Fruit fly (Drosophila melanogaster) whole organism, embryonic: ENCODE measurements around the gene cav.

ENCODE experiments used
- Awh ChIP-seq: fragments of 200-800 bp; sonication (Bioruptor generic); IDR thresholded peaks from 2 replicates; pipeline ENCODE4, ENCODE4 v1.3.6; 2022; ENCODE audit warnings: missing biosample characterization, missing genetic modification characterization
- BtbVII ChIP-seq: fragments of 200-800 bp; sonication (Bioruptor generic); optimal IDR thresholded peaks from 3 replicates; lab custom pipeline; 2017; ENCODE audit warnings: missing biosample characterization, mild to moderate bottlenecking, missing genetic modification characterization
- CG10321 ChIP-seq: fragments of 200-800 bp; sonication (Bioruptor generic); IDR thresholded peaks from 2 replicates; pipeline ENCODE4 v1.3.6; 2022; ENCODE audit warnings: missing biosample characterization, missing genetic modification characterization
- CG11085 ChIP-seq: fragments of 200-800 bp; sonication (Bioruptor generic); IDR thresholded peaks from 2 replicates; pipeline ENCODE4 v1.3.6; 2022; ENCODE audit warnings: missing biosample characterization, missing genetic modification characterization
- CG11398 ChIP-seq: fragments of 200-800 bp; sonication (Bioruptor generic); optimal IDR thresholded peaks from 2 replicates; lab custom pipeline; 2016; ENCODE audit warnings: missing biosample characterization, missing genetic modification characterization
- CG13296 ChIP-seq: fragments of 200-800 bp; sonication (Bioruptor generic); optimal IDR thresholded peaks from 3 replicates; lab custom pipeline; 2018; ENCODE audit warnings: missing biosample characterization, mild to moderate bottlenecking, missing genetic modification characterization
- CG13894 ChIP-seq: fragments of 200-800 bp; sonication (Bioruptor generic); optimal IDR thresholded peaks from 3 replicates; lab custom pipeline; 2018; ENCODE audit warnings: missing biosample characterization, mild to moderate bottlenecking, missing genetic modification characterization, moderate library complexity
- CG14441 ChIP-seq: fragments of 200-800 bp; sonication (Bioruptor generic); IDR thresholded peaks from 2 replicates; pipeline ENCODE4 v1.3.6; 2022; ENCODE audit warnings: missing biosample characterization, missing genetic modification characterization
- CG15269 ChIP-seq: fragments of 200-800 bp; sonication (Bioruptor generic); optimal IDR thresholded peaks from 2 replicates; lab custom pipeline; 2018; ENCODE audit warnings: missing biosample characterization, mild to moderate bottlenecking, missing genetic modification characterization, moderate library complexity
- CG1647 ChIP-seq: fragments of 200-800 bp; sonication (Bioruptor generic); optimal IDR thresholded peaks from 3 replicates; lab custom pipeline; 2016; ENCODE audit warnings: missing biosample characterization, missing genetic modification characterization
- CG17612 ChIP-seq: fragments of 200-800 bp; sonication (Bioruptor generic); IDR thresholded peaks from 2 replicates; pipeline ENCODE4 v1.3.6; 2022; ENCODE audit warnings: missing biosample characterization, missing genetic modification characterization
- CG18011 ChIP-seq: fragments of 200-800 bp; sonication (Bioruptor generic); optimal IDR thresholded peaks from 2 replicates; lab custom pipeline; 2017; ENCODE audit warnings: missing biosample characterization, missing genetic modification characterization, mild to moderate bottlenecking, moderate library complexity, missing genotype
- CG18764 ChIP-seq: fragments of 200-800 bp; sonication (Bioruptor generic); optimal IDR thresholded peaks from 3 replicates; lab custom pipeline; 2016; ENCODE audit warnings: missing biosample characterization, missing genetic modification characterization
- CG30431 ChIP-seq: fragments of 200-800 bp; sonication (Bioruptor generic); optimal IDR thresholded peaks from 2 replicates; lab custom pipeline; 2017; ENCODE audit warnings: missing biosample characterization, missing genetic modification characterization
- CG31388 ChIP-seq: fragments of 200-800 bp; sonication (Bioruptor generic); optimal IDR thresholded peaks from 2 replicates; lab custom pipeline; 2016; ENCODE audit warnings: missing biosample characterization, missing genetic modification characterization
- CG3838 ChIP-seq: fragments of 200-800 bp; sonication (Bioruptor generic); optimal IDR thresholded peaks from 3 replicates; lab custom pipeline; 2016; ENCODE audit warnings: missing biosample characterization, missing genetic modification characterization
- CG3995 ChIP-seq: fragments of 200-800 bp; sonication (Bioruptor generic); optimal IDR thresholded peaks from 3 replicates; lab custom pipeline; 2016; ENCODE audit warnings: missing biosample characterization, missing genetic modification characterization
- CG4282 ChIP-seq: fragments of 200-800 bp; sonication (Bioruptor generic); optimal IDR thresholded peaks from 2 replicates; lab custom pipeline; 2016; ENCODE audit warnings: missing biosample characterization, missing genetic modification characterization
- CG4424 ChIP-seq: fragments of 200-800 bp; sonication (Bioruptor generic); optimal IDR thresholded peaks from 3 replicates; lab custom pipeline; 2016; ENCODE audit warnings: missing biosample characterization, missing genetic modification characterization
- CG5180 ChIP-seq: fragments of 200-800 bp; sonication (Bioruptor generic); optimal IDR thresholded peaks from 3 replicates; lab custom pipeline; 2017; ENCODE audit warnings: missing biosample characterization, missing genetic modification characterization, mild to moderate bottlenecking, moderate library complexity, missing genetic modification reagents
- CG6791 ChIP-seq: fragments of 200-800 bp; sonication (Bioruptor generic); IDR thresholded peaks from 3 replicates; pipeline ENCODE4 v1.3.6; 2022; ENCODE audit warnings: missing biosample characterization, missing genetic modification characterization; ENCODE audit not compliant: partially characterized antibody
- CG9876 ChIP-seq: fragments of 200-800 bp; sonication (Bioruptor generic); optimal IDR thresholded peaks from 2 replicates; lab custom pipeline; 2016; ENCODE audit warnings: missing biosample characterization, missing genetic modification characterization
- Dfd ChIP-seq, 2 experiments: fragments of >200 bp; optimal IDR thresholded peaks; 2 replicates each; lab custom pipeline; 2017; ENCODE audit warnings: missing biosample characterization in 2 of 2, missing genetic modification characterization in 2 of 2
- Dip2 ChIP-seq: fragments of 200-800 bp; sonication (Bioruptor generic); IDR thresholded peaks from 2 replicates; pipeline ENCODE4 v1.3.6; 2022; ENCODE audit warnings: missing biosample characterization, missing genetic modification characterization
- Dref ChIP-seq: fragments of 200-800 bp; sonication (Bioruptor generic); IDR thresholded peaks from 2 replicates; pipeline ENCODE4 v1.3.6; 2022; ENCODE audit warnings: missing biosample characterization, missing genetic modification characterization
- Gsc ChIP-seq: fragments of 200-800 bp; sonication (Bioruptor generic); IDR thresholded peaks from 2 replicates; pipeline ENCODE4 v1.3.6; 2022; ENCODE audit warnings: missing biosample characterization, missing genetic modification characterization
- Gug ChIP-seq: fragments of 200-800 bp; sonication (Bioruptor generic); IDR thresholded peaks from 4 replicates; pipeline ENCODE4 v1.3.6; 2022; ENCODE audit warnings: missing biosample characterization, missing genetic modification characterization
- H2.0 ChIP-seq: fragments of 200-800 bp; sonication (Bioruptor generic); IDR thresholded peaks from 2 replicates; pipeline ENCODE4 v1.3.6; 2022; ENCODE audit warnings: missing biosample characterization, missing genetic modification characterization
- HHEX ChIP-seq: fragments of 200-800 bp; sonication (Bioruptor generic); optimal IDR thresholded peaks from 3 replicates; lab custom pipeline; 2017; ENCODE audit warnings: missing biosample characterization, mild to moderate bottlenecking, missing genetic modification characterization, missing genetic modification reagents
- HLH54F ChIP-seq: fragments of 200-800 bp; sonication (Bioruptor generic); optimal IDR thresholded peaks from 3 replicates; lab custom pipeline; 2016; ENCODE audit warnings: missing biosample characterization, missing genetic modification characterization
- Hand ChIP-seq: fragments of 200-800 bp; sonication (Bioruptor generic); optimal IDR thresholded peaks from 2 replicates; lab custom pipeline; 2017; ENCODE audit warnings: mild to moderate bottlenecking, missing biosample characterization, missing genetic modification reagents, missing genetic modification characterization
- Meics ChIP-seq: fragments of 200-800 bp; sonication (Bioruptor generic); optimal IDR thresholded peaks from 2 replicates; lab custom pipeline; 2017; ENCODE audit warnings: missing biosample characterization, mild to moderate bottlenecking, missing genetic modification characterization
- Myb ChIP-seq: fragments of 200-800 bp; sonication (Bioruptor generic); optimal IDR thresholded peaks from 2 replicates; lab custom pipeline; 2016; ENCODE audit warnings: missing biosample characterization, missing genetic modification characterization
- NFAT ChIP-seq: fragments of 200-800 bp; sonication (Bioruptor generic); IDR thresholded peaks from 2 replicates; pipeline ENCODE4 v1.3.6; 2022; ENCODE audit warnings: missing biosample characterization, missing genetic modification characterization
- Scr ChIP-seq: fragments of 200-800 bp; sonication (Bioruptor generic); IDR thresholded peaks from 2 replicates; pipeline ENCODE4 v1.3.6; 2022; ENCODE audit warnings: missing biosample characterization, missing genetic modification characterization; ENCODE audit not compliant: partially characterized antibody
- Sox100B ChIP-seq: fragments of 200-800 bp; sonication (Bioruptor generic); optimal IDR thresholded peaks from 3 replicates; lab custom pipeline; 2018; ENCODE audit warnings: missing biosample characterization, mild to moderate bottlenecking, missing genetic modification characterization
- Trl ChIP-seq, 3 experiments: fragments of >200 bp in 2 of 3; fragments of 200-800 bp in 1 of 3; sonication (Bioruptor generic) in 1 of 3; optimal IDR thresholded peaks; 2 replicates in 1 of 3; 3 replicates in 2 of 3; lab custom pipeline; 2016 to 2017; ENCODE audit warnings: missing biosample characterization in 1 of 3, missing genetic modification characterization in 1 of 3
- ato ChIP-seq: fragments of 200-800 bp; sonication (Bioruptor generic); IDR thresholded peaks from 2 replicates; pipeline ENCODE4 v1.3.6; 2022; ENCODE audit warnings: missing biosample characterization, missing genetic modification characterization; ENCODE audit not compliant: partially characterized antibody
- bowl ChIP-seq: fragments of 200-800 bp; sonication (Bioruptor generic); IDR thresholded peaks from 2 replicates; pipeline ENCODE4 v1.3.6; 2022; ENCODE audit warnings: missing biosample characterization, missing genetic modification characterization
- cato ChIP-seq: fragments of 200-800 bp; sonication (Bioruptor generic); optimal IDR thresholded peaks from 2 replicates; lab custom pipeline; 2016; ENCODE audit warnings: missing biosample characterization, missing genetic modification characterization, borderline replicate concordance
- ci ChIP-seq: fragments of 200-800 bp; sonication (Bioruptor generic); IDR thresholded peaks from 3 replicates; pipeline ENCODE4 v1.3.6; 2022; ENCODE audit warnings: missing biosample characterization, missing genetic modification characterization
- da ChIP-seq: fragments of 200-800 bp; sonication (Bioruptor generic); optimal IDR thresholded peaks from 2 replicates; lab custom pipeline; 2016; ENCODE audit warnings: missing biosample characterization, missing genetic modification characterization
- en ChIP-seq: fragments of 200-800 bp; sonication (Bioruptor generic); optimal IDR thresholded peaks from 2 replicates; lab custom pipeline; 2016; ENCODE audit warnings: missing biosample characterization, missing genetic modification characterization
- ham ChIP-seq: fragments of 200-800 bp; sonication (Bioruptor generic); IDR thresholded peaks from 2 replicates; pipeline ENCODE4 v1.3.6; 2022; ENCODE audit warnings: missing biosample characterization, missing genetic modification characterization
- jigr1 ChIP-seq: fragments of 200-800 bp; sonication (Bioruptor generic); IDR thresholded peaks from 3 replicates; pipeline ENCODE4 v1.3.6; 2022; ENCODE audit warnings: missing biosample characterization, missing genetic modification characterization
- lmd ChIP-seq: fragments of 200-800 bp; sonication (Bioruptor generic); IDR thresholded peaks from 2 replicates; pipeline ENCODE4 v1.3.6; 2022; ENCODE audit warnings: missing biosample characterization, missing genetic modification characterization
- run ChIP-seq: fragments of 200-800 bp; sonication (Bioruptor generic); optimal IDR thresholded peaks from 3 replicates; lab custom pipeline; 2018; ENCODE audit warnings: missing biosample characterization, mild to moderate bottlenecking, missing genetic modification characterization
- salm ChIP-seq: fragments of 200-800 bp; sonication (Bioruptor generic); optimal IDR thresholded peaks from 2 replicates; lab custom pipeline; 2018; ENCODE audit warnings: missing biosample characterization, mild to moderate bottlenecking, missing genetic modification characterization
- ssp ChIP-seq: fragments of 200-800 bp; sonication (Bioruptor generic); IDR thresholded peaks from 2 replicates; pipeline ENCODE4 v1.3.6; 2022; ENCODE audit warnings: missing biosample characterization, missing genetic modification characterization

The cav gene

DNA sequence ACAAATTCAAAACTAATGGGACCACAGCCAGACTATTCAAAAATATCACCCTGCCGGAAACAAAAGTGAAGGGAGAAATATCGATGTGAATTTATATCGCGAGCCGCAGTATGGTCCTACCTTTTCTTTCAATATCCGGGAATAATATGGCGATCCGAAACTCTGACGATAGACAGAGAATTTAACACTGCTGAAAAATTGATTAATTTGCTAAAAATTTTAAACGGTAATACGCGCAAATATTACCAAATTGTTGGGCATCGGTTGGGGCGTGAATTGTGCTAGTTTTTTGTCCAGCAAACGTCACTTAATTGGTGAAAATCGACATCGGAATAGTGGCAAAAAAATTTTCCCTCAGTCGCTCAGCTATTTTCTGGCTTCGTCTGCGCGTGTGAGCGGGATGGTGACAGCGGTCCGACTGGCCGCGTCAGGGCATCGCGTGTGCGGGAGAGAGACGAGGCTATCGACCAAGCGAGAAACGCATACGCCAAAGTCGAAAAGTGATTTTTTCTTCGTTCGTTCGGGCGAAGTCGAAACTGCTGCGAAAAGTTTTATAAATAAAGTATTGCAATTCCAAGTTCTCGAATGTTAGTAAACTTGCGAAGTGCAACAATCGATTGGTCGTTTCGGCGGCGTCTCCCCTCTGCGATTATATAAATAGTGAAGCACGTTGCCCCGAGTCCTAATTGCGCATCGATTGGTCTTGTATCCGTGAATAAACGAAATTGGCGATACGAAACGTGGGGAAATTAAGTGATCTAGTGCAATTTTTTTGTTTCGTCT is 9.7 kb downstream of the cav start, which contains the start of gene mask (continued):
- TF ChIP-seq CG13296 (GFP tag; lab: Kevin White, UChicago), result peak; percentile 81
- peak; percentile 62; the same call in 3 of the 4 replicates for TF ChIP-seq Gug (GFP tag; lab: Robert Waterston, UW)
- peak; percentile 64 for TF ChIP-seq CG18011 (GFP tag; lab: Kevin White, UChicago)
- TF ChIP-seq Meics (GFP tag; lab: Kevin White, UChicago), result peak; percentile 85
- TF ChIP-seq CG17612, result peak; percentile 33; the same call in 1 of the 2 replicates
- TF ChIP-seq CG3995, result peak; percentile 71
- TF ChIP-seq Trl (optimal IDR thresholded peaks at IDR 0.05; lab: Kevin White, UChicago), result no peak
- peak; percentile 87 for TF ChIP-seq Trl (GFP tag; optimal IDR thresholded peaks at IDR 0.05; lab: Kevin White, UChicago)
- peak; percentile 56 for TF ChIP-seq CG15269 (tag; lab: Kevin White, UChicago)
- TF ChIP-seq NFAT (GFP tag; lab: Robert Waterston, UW), result peak; percentile 93
- peak; percentile 64 for TF ChIP-seq CG11398 (GFP tag; lab: Kevin White, UChicago)
- TF ChIP-seq CG14441 (GFP tag; lab: Robert Waterston, UW), result peak; percentile 65
- TF ChIP-seq Dref (GFP tag; lab: Robert Waterston, UW), result peak; percentile 58
- TF ChIP-seq CG5180 (GFP tag; lab: Kevin White, UChicago), result no peak
- TF ChIP-seq jigr1 (GFP tag; lab: Robert Waterston, UW), result no peak
- TF ChIP-seq CG31388 (GFP tag; lab: Kevin White, UChicago), result no peak
- TF ChIP-seq en, result peak; percentile 63
- TF ChIP-seq lmd (GFP tag; lab: Robert Waterston, UW), result peak; percentile 58
- peak; percentile 83 for TF ChIP-seq HHEX (GFP tag; lab: Kevin White, UChicago)
- TF ChIP-seq ham (GFP tag; lab: Robert Waterston, UW), result 0 out of 2 replicates have a peak, but pooled peaks have one; percentile 25
- TF ChIP-seq Dfd (GFP tag; optimal IDR thresholded peaks at IDR 0.05; lab: Kevin White, UChicago), result no peak
- peak; percentile 61 for TF ChIP-seq cato (GFP tag; lab: Kevin White, UChicago)
- TF ChIP-seq HLH54F (GFP tag; lab: Kevin White, UChicago), result peak; percentile 48
- TF ChIP-seq Sox100B (GFP tag; lab: Kevin White, UChicago), result peak; percentile 75
- peak; percentile 64 for TF ChIP-seq Myb (GFP tag; lab: Kevin White, UChicago)
- TF ChIP-seq BtbVII (GFP tag; lab: Kevin White, UChicago), result peak; percentile 76
- peak; percentile 70 for TF ChIP-seq CG4424 (GFP tag; lab: Kevin White, UChicago)
- peak; percentile 67 for TF ChIP-seq Hand
- TF ChIP-seq Awh, result 0 out of 2 replicates have a peak, but pooled peaks have one; percentile 12
- no peak for TF ChIP-seq Gsc (GFP tag; lab: Robert Waterston, UW)
- peak; percentile 39 for TF ChIP-seq ssp (GFP tag; lab: Robert Waterston, UW)
- peak; percentile 50 for TF ChIP-seq CG6791 (GFP tag; lab: Robert Waterston, UW)
- peak; percentile 58 for TF ChIP-seq CG13894
- TF ChIP-seq CG10321, result peak; percentile 96
- TF ChIP-seq run, result no peak
- TF ChIP-seq CG9876, result peak; percentile 94
- TF ChIP-seq CG4282, result peak; percentile 36
- no peak for TF ChIP-seq salm (tag; lab: Kevin White, UChicago)
- TF ChIP-seq ci (GFP tag; lab: Robert Waterston, UW), result peak; percentile 93
- peak; percentile 1; the same call in 1 of the 2 replicates for TF ChIP-seq ato (GFP tag; lab: Robert Waterston, UW)
- TF ChIP-seq CG30431 (GFP tag; lab: Kevin White, UChicago), result peak; percentile 33
- peak; percentile 70; the same call in 1 of the 2 replicates for TF ChIP-seq H2.0 (GFP tag; lab: Robert Waterston, UW)
- no peak for TF ChIP-seq CG3838 (GFP tag; lab: Kevin White, UChicago)
- peak; percentile 57 for TF ChIP-seq CG18764 (GFP tag; lab: Kevin White, UChicago)
- no peak for TF ChIP-seq Dip2
- TF ChIP-seq Scr (GFP tag; lab: Robert Waterston, UW), result 0 out of 2 replicates have a peak, but pooled peaks have one; percentile 5
- peak; percentile 58 for TF ChIP-seq bowl (GFP tag; lab: Robert Waterston, UW)
- TF ChIP-seq CG1647, result peak; percentile 37
- TF ChIP-seq da (GFP tag; lab: Kevin White, UChicago), result peak; percentile 74
- TF ChIP-seq CG11085 (GFP tag; lab: Robert Waterston, UW), result peak; percentile 86
